Worm (Caenorhabditis elegans) whole organism, L1 larva: ENCODE measurements around the gene chst-1.

ENCODE experiments used
- C04F5.9 ChIP-seq: sonication (generic microtip); optimal IDR thresholded peaks from 2 replicates; lab custom pipeline; 2016; ENCODE audit warnings: missing genetic modification characterization, missing compliant biosample characterization
- C34B4.2 ChIP-seq: sonication (generic microtip); optimal IDR thresholded peaks from 2 replicates; lab custom pipeline; 2017; ENCODE audit warnings: mild to moderate bottlenecking, missing genetic modification characterization, missing compliant biosample characterization
- Y116A8C.19 ChIP-seq: sonication (generic microtip); optimal IDR thresholded peaks from 2 replicates; lab custom pipeline; 2016; ENCODE audit warnings: missing compliant biosample characterization, missing genetic modification characterization, borderline replicate concordance
- aha-1 ChIP-seq: fragments of 150-350 bp; optimal IDR thresholded peaks from 2 replicates; lab custom pipeline; 2014; ENCODE audit warnings: missing biosample characterization, missing genetic modification characterization
- alr-1 ChIP-seq: fragments of 200-800 bp; sonication (Bioruptor generic); optimal IDR thresholded peaks from 2 replicates; lab custom pipeline; 2018; ENCODE audit warnings: borderline replicate concordance, mild to moderate bottlenecking, missing genetic modification characterization, missing compliant biosample characterization
- aly-2 ChIP-seq: fragments of 150-350 bp; optimal IDR thresholded peaks from 2 replicates; lab custom pipeline; 2014; ENCODE audit warnings: missing biosample characterization, missing genetic modification characterization
- ceh-63 ChIP-seq: fragments of 200-800 bp; sonication (Bioruptor generic); optimal IDR thresholded peaks from 2 replicates; lab custom pipeline; 2018; ENCODE audit warnings: mild to moderate bottlenecking, missing genetic modification characterization, missing compliant biosample characterization
- ceh-8 ChIP-seq: fragments of 200-800 bp; sonication (Bioruptor generic); optimal IDR thresholded peaks from 2 replicates; lab custom pipeline; 2018; ENCODE audit warnings: mild to moderate bottlenecking, missing genetic modification characterization, moderate library complexity, missing compliant biosample characterization
- ceh-82 ChIP-seq, 3 experiments: fragments of 150-350 bp in 1 of 3; sonication (generic microtip) in 2 of 3; optimal IDR thresholded peaks; 2 replicates each; lab custom pipeline; 2014 to 2017; ENCODE audit warnings: missing biosample characterization in 3 of 3, missing genetic modification characterization in 3 of 3
- ceh-88 ChIP-seq: fragments of 200-800 bp; sonication (Bioruptor generic); IDR thresholded peaks from 2 replicates; pipeline ENCODE4 v1.3.6; 2022; ENCODE audit warnings: missing genetic modification characterization, missing compliant biosample characterization
- ceh-90 ChIP-seq: sonication (generic microtip); optimal IDR thresholded peaks from 2 replicates; lab custom pipeline; 2016; ENCODE audit warnings: missing genetic modification characterization, missing compliant biosample characterization
- efl-1 ChIP-seq, 4 experiments: fragments of 150-350 bp; optimal IDR thresholded peaks in 3 of 4; peaks in 1 of 4; 1 replicate in 1 of 4; 2 replicates in 3 of 4; lab custom pipeline; 2014; ENCODE audit warnings: missing biosample characterization in 2 of 4, missing genetic modification characterization in 2 of 4, missing genetic modification reagents in 2 of 4
- efl-3 ChIP-seq: fragments of 200-800 bp; sonication (Bioruptor generic); optimal IDR thresholded peaks from 2 replicates; lab custom pipeline; 2018; ENCODE audit warnings: mild to moderate bottlenecking, missing genetic modification characterization, missing compliant biosample characterization
- egl-13 ChIP-seq: sonication (generic microtip); optimal IDR thresholded peaks from 2 replicates; lab custom pipeline; 2016; ENCODE audit warnings: missing genotype, missing genetic modification reagents, missing genetic modification characterization, missing compliant biosample characterization
- egl-27 ChIP-seq, 2 experiments: fragments of 150-350 bp in 1 of 2; sonication (generic microtip); optimal IDR thresholded peaks; 3 replicates each; lab custom pipeline; 2017 to 2018; ENCODE audit warnings: missing biosample characterization in 2 of 2, missing genetic modification characterization in 2 of 2, missing genetic modification reagents in 2 of 2
- elt-2 ChIP-seq: sonication (generic microtip); optimal IDR thresholded peaks from 2 replicates; lab custom pipeline; 2016; ENCODE audit warnings: missing genetic modification characterization, mild to moderate bottlenecking, inconsistent platforms, missing compliant biosample characterization, missing genetic modification reagents
- grh-1 ChIP-seq: fragments of 200-800 bp; sonication (Bioruptor generic); IDR thresholded peaks from 2 replicates; pipeline ENCODE4 v1.3.6; 2022; ENCODE audit warnings: missing genetic modification reagents, missing genetic modification characterization, missing compliant biosample characterization
- hpl-2 ChIP-seq: fragments of 150-350 bp; optimal IDR thresholded peaks from 2 replicates; lab custom pipeline; 2014; ENCODE audit warnings: missing biosample characterization, missing genetic modification reagents, missing genetic modification characterization
- isw-1 ChIP-seq: fragments of 200-800 bp; sonication (Bioruptor generic); IDR thresholded peaks from 2 replicates; pipeline ENCODE4 v1.3.6; 2022; ENCODE audit warnings: missing genetic modification characterization, missing compliant biosample characterization
- lin-14 ChIP-seq: fragments of 200-800 bp; sonication (Bioruptor generic); optimal IDR thresholded peaks from 2 replicates; lab custom pipeline; 2018; ENCODE audit warnings: mild to moderate bottlenecking, missing genetic modification characterization, moderate library complexity, missing compliant biosample characterization
- lin-15B ChIP-seq: fragments of 150-350 bp; sonication (generic microtip); optimal IDR thresholded peaks from 3 replicates; lab custom pipeline; 2014; ENCODE audit warnings: missing biosample characterization, missing genetic modification characterization
- lsy-2 ChIP-seq, 2 experiments: fragments of 150-350 bp; optimal IDR thresholded peaks; 2 replicates each; lab custom pipeline; 2014; ENCODE audit warnings: missing biosample characterization in 2 of 2, missing genetic modification characterization in 2 of 2
- mab-9 ChIP-seq: fragments of 200-800 bp; sonication (Bioruptor generic); IDR thresholded peaks from 2 replicates; pipeline ENCODE4 v1.3.6; 2022; ENCODE audit warnings: missing genetic modification reagents, missing genetic modification characterization, missing compliant biosample characterization
- mdl-1 ChIP-seq, 2 experiments: fragments of 150-350 bp; optimal IDR thresholded peaks; 2 replicates each; lab custom pipeline; 2014 to 2017; ENCODE audit warnings: missing biosample characterization in 2 of 2, missing genetic modification characterization in 2 of 2, inconsistent platforms in 1 of 2
- nhr-11 ChIP-seq: fragments of 150-350 bp; optimal IDR thresholded peaks from 2 replicates; lab custom pipeline; 2014; ENCODE audit warnings: missing biosample characterization, missing genetic modification characterization
- nhr-28 ChIP-seq: fragments of 150-350 bp; optimal IDR thresholded peaks from 2 replicates; lab custom pipeline; 2014; ENCODE audit warnings: missing biosample characterization, missing genetic modification characterization
- nhr-71 ChIP-seq: sonication (generic microtip); optimal IDR thresholded peaks from 2 replicates; lab custom pipeline; 2016; ENCODE audit warnings: mild to moderate bottlenecking, missing genetic modification characterization, moderate library complexity, missing compliant biosample characterization
- nhr-84 ChIP-seq: sonication (generic microtip); optimal IDR thresholded peaks from 2 replicates; lab custom pipeline; 2017; ENCODE audit warnings: missing biosample characterization, missing genetic modification characterization
- nhr-90 ChIP-seq: sonication (generic microtip); optimal IDR thresholded peaks from 2 replicates; lab custom pipeline; 2016; ENCODE audit warnings: mild to moderate bottlenecking, missing genetic modification characterization, missing compliant biosample characterization; ENCODE audit not compliant: poor library complexity
- pag-3 ChIP-seq: sonication (generic microtip); optimal IDR thresholded peaks from 2 replicates; lab custom pipeline; 2017; ENCODE audit warnings: missing genetic modification characterization, mild to moderate bottlenecking, missing compliant biosample characterization, antibody characterized with exemption, borderline replicate concordance; ENCODE audit not compliant: insufficient read depth
- pqm-1 ChIP-seq: sonication (generic microtip); optimal IDR thresholded peaks from 3 replicates; lab custom pipeline; 2017; ENCODE audit warnings: missing biosample characterization, missing genetic modification characterization
- rnt-1 ChIP-seq: sonication (generic microtip); optimal IDR thresholded peaks from 2 replicates; lab custom pipeline; 2016; ENCODE audit warnings: mild to moderate bottlenecking, missing genetic modification characterization, moderate library complexity, missing compliant biosample characterization
- sox-4 ChIP-seq: sonication (generic microtip); optimal IDR thresholded peaks from 2 replicates; lab custom pipeline; 2016; ENCODE audit warnings: missing genetic modification characterization, missing compliant biosample characterization
- swsn-7 ChIP-seq: sonication (generic microtip); optimal IDR thresholded peaks from 2 replicates; lab custom pipeline; 2016; ENCODE audit warnings: missing genetic modification characterization, missing compliant biosample characterization
- unc-130 ChIP-seq: fragments of 150-350 bp; optimal IDR thresholded peaks from 2 replicates; lab custom pipeline; 2017; ENCODE audit warnings: missing biosample characterization, missing genetic modification characterization, inconsistent platforms
- unc-62 ChIP-seq: fragments of 150-350 bp; optimal IDR thresholded peaks from 2 replicates; lab custom pipeline; 2014; ENCODE audit warnings: missing biosample characterization, missing genetic modification reagents, missing genetic modification characterization
- xbp-1 ChIP-seq: sonication (generic microtip); optimal IDR thresholded peaks from 2 replicates; lab custom pipeline; 2016; ENCODE audit warnings: missing genetic modification characterization, missing compliant biosample characterization
- zag-1 ChIP-seq: fragments of 150-350 bp; optimal IDR thresholded peaks from 2 replicates; lab custom pipeline; 2014; ENCODE audit warnings: missing biosample characterization, missing genetic modification characterization
- zip-4 ChIP-seq: fragments of 200-800 bp; sonication (Bioruptor generic); optimal IDR thresholded peaks from 2 replicates; lab custom pipeline; 2018; ENCODE audit warnings: mild to moderate bottlenecking, missing genetic modification characterization, moderate library complexity, missing compliant biosample characterization
- ztf-4 ChIP-seq: fragments of 150-350 bp; optimal IDR thresholded peaks from 2 replicates; lab custom pipeline; 2014; ENCODE audit warnings: missing biosample characterization, missing genetic modification characterization

The chst-1 gene

DNA sequence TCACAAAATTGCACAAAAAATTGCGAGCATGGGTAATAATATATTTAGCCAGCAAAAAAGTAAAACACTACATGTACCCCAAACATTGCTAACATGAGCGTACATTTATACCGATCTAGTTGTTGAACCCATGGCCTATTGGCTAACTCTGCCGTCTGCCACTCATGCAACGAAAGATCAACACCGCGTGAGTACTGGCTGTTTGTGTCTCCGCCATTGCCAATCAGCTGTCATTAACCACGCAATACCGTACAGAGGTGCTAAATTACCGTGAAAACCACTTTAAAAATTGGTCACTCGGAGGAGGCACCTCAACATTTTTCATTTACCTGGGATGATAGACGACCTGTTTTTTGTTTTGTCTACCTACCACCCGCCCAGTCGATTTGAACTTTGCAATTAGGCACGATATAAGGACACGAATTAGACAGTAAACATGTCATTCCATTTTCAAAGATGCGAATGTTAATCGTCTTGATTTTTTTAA is 31.4 kb downstream of the chst-1 start, which contains the start of gene K02C4.2 (continued):
- TF ChIP-seq zip-4 (GFP tag; lab: Kevin White, UChicago) (peak; percentile 60), nhr-28 (tag; lab: Kevin White, UChicago) (no peak), Y116A8C.19 (tag; lab: Kevin White, UChicago) (no peak), grh-1 (no peak), lsy-2 (tag; optimal IDR thresholded peaks at IDR 0.05; lab: Kevin White, UChicago) (peak; percentile 59 to 83), ceh-82 (tag; optimal IDR thresholded peaks at IDR 0.05; lab: Kevin White, UChicago) (peak in 2 of 3 experiments; percentile 26 to 60), ceh-63 (GFP tag; lab: Kevin White, UChicago) (no peak), pag-3 (tag; lab: Kevin White, UChicago) (peak; percentile 84), nhr-71 (tag; lab: Kevin White, UChicago) (peak; percentile 83), nhr-90 (tag; lab: Kevin White, UChicago) (peak; percentile 83), sox-4 (tag; lab: Kevin White, UChicago) (no peak), pqm-1 (tag; lab: Kevin White, UChicago) (no peak), lin-15B (no peak), mab-9 (GFP tag; lab: Robert Waterston, UW) (peak; percentile 35; the same call in 1 of the 2 replicates), ztf-4 (peak; percentile 0), efl-3 (GFP tag; lab: Kevin White, UChicago) (no peak), unc-62 (GFP tag; lab: Kevin White, UChicago) (no peak), egl-27 (tag; optimal IDR thresholded peaks at IDR 0.05; lab: Kevin White, UChicago) (peak in 1 of 2 experiments; percentile 23), ceh-90 (tag; lab: Kevin White, UChicago) (no peak), nhr-11 (tag; lab: Kevin White, UChicago) (no peak), ceh-8 (peak; percentile 52), isw-1 (no peak), alr-1 (tag; lab: Kevin White, UChicago) (no peak), swsn-7 (tag; lab: Kevin White, UChicago) (peak; percentile 72), egl-13 (no peak), hpl-2 (peak; percentile 56), C04F5.9 (no peak), lin-14 (GFP tag; lab: Kevin White, UChicago) (peak; percentile 78), ceh-88 (GFP tag; lab: Robert Waterston, UW) (no peak), unc-130 (tag; lab: Kevin White, UChicago) (peak; percentile 89), C34B4.2 (tag; lab: Kevin White, UChicago) (no peak)
- TF ChIP-seq, all 84 proteins: peak for 47

DNA sequence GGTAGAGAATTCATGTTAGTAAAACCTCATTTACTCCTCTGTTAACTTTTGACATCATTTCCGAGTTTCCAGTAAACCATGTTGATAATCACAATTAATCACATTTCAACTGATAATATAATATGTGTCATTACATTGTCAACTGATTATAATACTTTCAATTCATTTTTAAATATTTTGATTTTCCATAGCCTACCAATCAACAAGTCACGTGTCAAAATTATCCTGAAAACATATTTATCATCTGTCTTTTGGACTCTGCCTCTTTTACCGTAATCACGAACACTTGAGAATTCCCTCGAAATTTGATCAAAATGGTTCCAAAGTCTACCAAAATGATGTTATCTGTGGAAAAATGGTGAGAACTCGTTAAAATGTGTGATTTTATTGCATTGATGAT is 32.7 kb downstream of the chst-1 start:
- no peak for TF ChIP-seq mdl-1 (tag; optimal IDR thresholded peaks at IDR 0.05; lab: Kevin White, UChicago)
- TF ChIP-seq elt-2 (tag; lab: Kevin White, UChicago) = peak; percentile 30
- no peak for TF ChIP-seq efl-1 (optimal IDR thresholded peaks at IDR 0.05; lab: Kevin White, UChicago)
- peak in 1 of 2 experiments; percentile 60 for TF ChIP-seq efl-1 (GFP tag; optimal IDR thresholded peaks at IDR 0.05 in 1 of 2; lab: Kevin White, UChicago)
- no peak for TF ChIP-seq zag-1 (tag; lab: Kevin White, UChicago)
- TF ChIP-seq ztf-4 = no peak

DNA sequence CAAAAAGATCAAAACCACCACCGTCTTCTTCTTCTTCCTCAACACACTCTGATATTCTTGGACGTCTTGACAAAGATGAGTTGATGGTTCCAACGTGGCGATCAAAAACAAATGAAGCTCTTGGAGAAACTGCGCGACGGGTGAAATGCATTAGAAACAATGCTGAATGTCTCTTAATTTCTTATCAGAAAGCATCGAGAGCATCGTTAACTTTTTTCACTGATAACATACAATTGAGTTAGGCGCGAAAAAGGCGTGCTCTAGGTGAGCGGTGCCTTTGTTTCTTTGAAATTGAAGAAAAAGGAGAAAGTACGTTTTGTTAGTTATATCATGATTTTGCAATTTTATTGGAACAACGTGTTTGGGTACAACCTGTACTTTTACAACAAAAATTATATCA is 33.5 kb downstream of the chst-1 start, which contains the start of gene gpcp-2:
Gene gpcp-2 (minus strand): TSS at position 153 of the 400 bp plus-strand sequence.
- TF ChIP-seq aha-1 (tag; lab: Kevin White, UChicago) (no peak), xbp-1 (tag; lab: Kevin White, UChicago) (no peak), nhr-84 (tag; lab: Kevin White, UChicago) (no peak), aly-2 (tag; lab: Kevin White, UChicago) (no peak), elt-2 (tag; lab: Kevin White, UChicago) (peak; percentile 47), rnt-1 (tag; lab: Kevin White, UChicago) (no peak), nhr-71 (tag; lab: Kevin White, UChicago) (no peak)
